Fruit fly (Drosophila melanogaster) whole organism, wandering third instar larva: Measurements from ENCODE around the gene RpS27.

Experiments
- CG9705 ChIP-seq: fragments of 200-800 bp; sonication (Bioruptor generic); optimal IDR thresholded peaks from 2 replicates; lab custom pipeline; 2018; ENCODE audit warnings: missing biosample characterization, mild to moderate bottlenecking, missing genetic modification characterization
- OdsH ChIP-seq: fragments of 200-800 bp; sonication (Bioruptor generic); optimal IDR thresholded peaks from 2 replicates; lab custom pipeline; 2016; ENCODE audit warnings: missing biosample characterization, mild to moderate bottlenecking, missing genetic modification characterization
- ey ChIP-seq: fragments of 200-800 bp; sonication (Bioruptor generic); optimal IDR thresholded peaks from 2 replicates; lab custom pipeline; 2016; ENCODE audit warnings: missing biosample characterization, missing genetic modification characterization
- foxo ChIP-seq, 2 experiments: fragments of 200-800 bp; sonication (Bioruptor generic); optimal IDR thresholded peaks; 2 replicates in 1 of 2; 3 replicates in 1 of 2; lab custom pipeline; 2016 to 2017; ENCODE audit warnings: missing biosample characterization in 2 of 2, missing genetic modification characterization in 2 of 2
- lola ChIP-seq: fragments of >200 bp; optimal IDR thresholded peaks from 2 replicates; lab custom pipeline; 2017; ENCODE audit warnings: missing biosample characterization, missing genetic modification characterization
- psq ChIP-seq: fragments of 200-800 bp; sonication (Bioruptor generic); optimal IDR thresholded peaks from 3 replicates; lab custom pipeline; 2017; ENCODE audit warnings: missing biosample characterization, mild to moderate bottlenecking, missing genetic modification characterization, moderate library complexity

DNA sequence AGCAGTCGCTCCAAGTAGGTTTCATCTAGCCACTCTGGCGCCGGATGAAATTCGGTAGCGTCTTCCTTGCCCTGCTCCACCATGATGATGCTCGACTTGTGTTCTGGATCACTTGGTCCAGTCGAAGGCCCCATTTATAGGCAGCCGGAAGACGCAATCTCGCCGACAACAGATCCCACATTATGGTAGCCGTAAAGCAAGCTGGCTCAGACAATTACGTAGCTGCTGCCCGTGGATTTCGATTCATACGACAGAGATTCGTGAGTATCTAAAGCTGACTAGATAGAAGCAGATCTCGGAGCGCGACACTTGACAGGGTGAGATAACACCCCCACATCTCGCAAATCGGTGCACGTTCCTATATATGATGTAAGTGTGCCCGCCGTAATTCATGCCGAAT is 29.8 kb upstream of the RpS27 start, which contains the start of gene CG10513:
- TF ChIP-seq foxo (GFP tag; optimal IDR thresholded peaks at IDR 0.05; lab: Kevin White, UChicago) (no peak), CG9705 (GFP tag; lab: Kevin White, UChicago) (no peak), OdsH (GFP tag; lab: Kevin White, UChicago) (no peak), lola (no peak), psq (no peak), ey (no peak)
